Fruit fly (Drosophila melanogaster): ENCODE measurements around the gene Alr.

DNA sequence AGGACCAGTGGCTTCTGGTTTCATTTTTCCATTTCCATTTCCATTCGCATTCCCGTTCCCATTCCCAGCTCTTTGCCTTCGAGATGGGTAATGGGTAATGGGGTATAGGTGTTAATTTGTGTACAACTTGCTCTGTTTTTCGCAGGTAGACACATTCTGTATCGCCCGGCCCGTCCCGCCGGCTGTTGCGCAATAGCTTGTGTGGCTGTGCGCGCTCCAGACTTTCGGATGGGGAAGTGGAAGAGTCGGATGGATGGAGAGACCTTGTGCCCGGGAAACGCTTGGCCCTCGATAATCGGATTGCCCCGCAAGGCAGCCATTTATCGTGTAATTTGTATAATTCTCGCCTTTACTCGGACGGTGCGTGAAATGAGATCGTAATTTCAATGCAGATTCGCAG lies 5.6 kb downstream of the Alr start:
- no peak for TF ChIP-seq h (optimal IDR thresholded peaks at IDR 0.05)
- TF ChIP-seq slou (GFP tag; optimal IDR thresholded peaks at IDR 0.05) = no peak
- no peak for TF ChIP-seq Dad (GFP tag; optimal IDR thresholded peaks at IDR 0.05)
- no peak for TF ChIP-seq HLHmδ (GFP tag; optimal IDR thresholded peaks at IDR 0.05)
